Fruit fly (Drosophila melanogaster) whole organism: ENCODE data around the gene Cpr67B.

Experiments used
- CG8478 ChIP-seq: fragments of >200 bp; optimal IDR thresholded peaks from 2 replicates; lab custom pipeline; 2018; ENCODE audit warnings: inconsistent platforms
- Dll ChIP-seq: fragments of >200 bp; optimal IDR thresholded peaks from 2 replicates; lab custom pipeline; 2017

DNA sequence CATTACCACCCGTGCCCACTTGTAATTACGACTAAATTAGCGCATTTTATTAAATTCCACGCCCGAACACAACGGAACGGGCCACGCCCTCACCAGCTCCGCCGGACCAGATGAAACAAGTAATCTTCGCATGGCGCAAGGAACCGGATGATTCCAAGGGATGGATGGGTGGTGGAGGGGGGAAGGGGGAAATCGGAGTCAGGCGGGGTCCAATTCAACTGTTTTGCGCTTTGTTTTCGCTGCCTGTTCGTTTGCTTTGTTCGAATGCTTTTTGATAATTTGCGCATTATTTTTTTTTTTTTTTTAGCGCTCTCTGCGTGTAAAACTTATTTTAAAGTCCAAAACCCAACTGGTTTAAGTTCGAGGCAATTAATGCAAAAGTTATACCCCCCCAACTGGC lies 7.9 kb upstream of the Cpr67B start:
- no peak for TF ChIP-seq CG8478 (lab: Kevin White, UChicago)
- no peak for TF ChIP-seq Dll (lab: Kevin White, UChicago)
